Worm (Caenorhabditis elegans) whole organism, mixed stage, embryonic: ENCODE results near the gene msh-5.

ENCODE experiments used
- M03D4.4 ChIP-seq: sonication (generic microtip); optimal IDR thresholded peaks from 2 replicates; lab custom pipeline; 2017; ENCODE audit warnings: mild to moderate bottlenecking, missing genetic modification characterization, missing compliant biosample characterization
- bed-3 ChIP-seq: fragments of 200-800 bp; sonication (Bioruptor generic); optimal IDR thresholded peaks from 3 replicates; lab custom pipeline; 2018; ENCODE audit warnings: mild to moderate bottlenecking, missing genetic modification characterization, moderate library complexity, missing compliant biosample characterization
- blmp-1 ChIP-seq: fragments of 150-350 bp; optimal IDR thresholded peaks from 2 replicates; lab custom pipeline; 2014; ENCODE audit warnings: missing biosample characterization, missing genetic modification characterization
- ceh-39 ChIP-seq: fragments of 150-350 bp; optimal IDR thresholded peaks from 2 replicates; lab custom pipeline; 2014; ENCODE audit warnings: missing biosample characterization, missing genetic modification characterization
- ceh-83 ChIP-seq: fragments of 200-800 bp; sonication (Bioruptor generic); optimal IDR thresholded peaks from 2 replicates; lab custom pipeline; 2018; ENCODE audit warnings: mild to moderate bottlenecking, missing genetic modification characterization, missing compliant biosample characterization
- ces-1 ChIP-seq: fragments of 150-350 bp; optimal IDR thresholded peaks from 2 replicates; lab custom pipeline; 2014; ENCODE audit warnings: missing biosample characterization, missing genetic modification reagents, missing genetic modification characterization
- drap-1 ChIP-seq: fragments of 200-800 bp; sonication (Bioruptor generic); optimal IDR thresholded peaks from 3 replicates; lab custom pipeline; 2018; ENCODE audit warnings: mild to moderate bottlenecking, missing genetic modification characterization, missing compliant biosample characterization
- elt-3 ChIP-seq: fragments of 150-350 bp; optimal IDR thresholded peaks from 2 replicates; lab custom pipeline; 2014; ENCODE audit warnings: missing biosample characterization, missing genetic modification characterization
- flh-1 ChIP-seq: fragments of 200-800 bp; sonication (Bioruptor generic); optimal IDR thresholded peaks from 2 replicates; lab custom pipeline; 2018; ENCODE audit warnings: mild to moderate bottlenecking, missing genetic modification characterization, moderate library complexity, missing compliant biosample characterization
- ham-2 ChIP-seq: fragments of 200-800 bp; sonication (Bioruptor generic); optimal IDR thresholded peaks from 2 replicates; lab custom pipeline; 2018; ENCODE audit warnings: mild to moderate bottlenecking, missing genetic modification characterization, missing compliant biosample characterization
- hlh-1 ChIP-seq: fragments of 150-350 bp; optimal IDR thresholded peaks from 2 replicates; lab custom pipeline; 2014; ENCODE audit warnings: missing biosample characterization, missing genetic modification reagents, missing genetic modification characterization
- lin-32 ChIP-seq: fragments of 200-800 bp; sonication (Bioruptor generic); optimal IDR thresholded peaks from 2 replicates; lab custom pipeline; 2018; ENCODE audit warnings: mild to moderate bottlenecking, missing genetic modification characterization, missing compliant biosample characterization
- lsy-2 ChIP-seq: fragments of 150-350 bp; optimal IDR thresholded peaks from 2 replicates; lab custom pipeline; 2014; ENCODE audit warnings: missing biosample characterization, missing genetic modification characterization
- mab-5 ChIP-seq: fragments of 150-350 bp; optimal IDR thresholded peaks from 2 replicates; lab custom pipeline; 2014; ENCODE audit warnings: missing biosample characterization, missing genetic modification characterization
- mep-1 ChIP-seq: fragments of 150-350 bp; optimal IDR thresholded peaks from 2 replicates; lab custom pipeline; 2017; ENCODE audit warnings: missing biosample characterization, missing genetic modification reagents, missing genetic modification characterization, inconsistent platforms
- nhr-12 ChIP-seq: fragments of 150-350 bp; optimal IDR thresholded peaks from 2 replicates; lab custom pipeline; 2014; ENCODE audit warnings: missing biosample characterization, missing genetic modification characterization
- nhr-237 ChIP-seq: fragments of 150-350 bp; optimal IDR thresholded peaks from 2 replicates; lab custom pipeline; 2014; ENCODE audit warnings: missing biosample characterization, missing genetic modification characterization
- nhr-76 ChIP-seq: sonication (generic microtip); optimal IDR thresholded peaks from 2 replicates; lab custom pipeline; 2017; ENCODE audit warnings: missing biosample characterization, missing genetic modification characterization
- pha-4 ChIP-seq: fragments of 150-350 bp; optimal IDR thresholded peaks from 2 replicates; lab custom pipeline; 2018; ENCODE audit warnings: missing biosample characterization, missing genetic modification reagents, missing genetic modification characterization
- sem-2 ChIP-seq: fragments of 200-800 bp; sonication (Bioruptor generic); optimal IDR thresholded peaks from 2 replicates; lab custom pipeline; 2018; ENCODE audit warnings: mild to moderate bottlenecking, missing genetic modification characterization, missing compliant biosample characterization
- snpc-4 ChIP-seq: fragments of 150-350 bp; optimal IDR thresholded peaks from 2 replicates; lab custom pipeline; 2014; ENCODE audit warnings: missing biosample characterization, missing genetic modification characterization
- sptf-1 ChIP-seq: sonication (generic microtip); optimal IDR thresholded peaks from 2 replicates; lab custom pipeline; 2017; ENCODE audit warnings: mild to moderate bottlenecking, missing genetic modification characterization, moderate library complexity, missing compliant biosample characterization
- tbx-8 ChIP-seq: fragments of 200-800 bp; sonication (Bioruptor generic); optimal IDR thresholded peaks from 2 replicates; lab custom pipeline; 2018; ENCODE audit warnings: mild to moderate bottlenecking, missing genetic modification characterization, moderate library complexity, missing compliant biosample characterization
- unc-120 ChIP-seq: sonication (generic microtip); optimal IDR thresholded peaks from 2 replicates; lab custom pipeline; 2017; ENCODE audit warnings: missing genetic modification characterization, missing compliant biosample characterization; ENCODE audit not compliant: poor library complexity, severe bottlenecking
- unc-39 ChIP-seq: fragments of 150-350 bp; optimal IDR thresholded peaks from 2 replicates; lab custom pipeline; 2014; ENCODE audit warnings: missing biosample characterization, missing genetic modification characterization
- unc-62 ChIP-seq: fragments of 150-350 bp; optimal IDR thresholded peaks from 2 replicates; lab custom pipeline; 2014; ENCODE audit warnings: missing biosample characterization, missing genetic modification reagents, missing genetic modification characterization
- zip-8 ChIP-seq: fragments of 150-350 bp; optimal IDR thresholded peaks from 2 replicates; lab custom pipeline; 2014; ENCODE audit warnings: missing biosample characterization, missing genetic modification characterization
- ztf-11 ChIP-seq: fragments of 150-350 bp; optimal IDR thresholded peaks from 2 replicates; lab custom pipeline; 2014; ENCODE audit warnings: missing biosample characterization, missing genetic modification characterization

Gene msh-5

DNA sequence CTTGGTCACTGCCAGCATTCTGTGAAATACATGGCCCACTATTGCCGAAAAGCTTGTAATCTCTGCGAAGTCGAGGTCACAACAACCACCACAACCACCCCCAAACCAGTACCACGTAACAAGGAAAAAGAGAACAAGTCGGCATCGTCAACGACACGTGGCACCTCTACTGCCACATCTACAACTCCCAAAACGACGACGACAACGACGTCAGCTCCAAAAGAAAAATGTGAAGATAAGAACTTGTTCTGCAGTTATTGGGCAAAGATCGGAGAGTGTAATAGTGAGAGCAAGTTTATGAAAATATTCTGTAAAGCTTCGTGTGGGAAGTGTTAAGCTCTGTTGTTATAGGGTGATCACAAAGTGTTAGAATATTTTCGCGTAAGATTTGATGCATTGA lies 18.3 kb downstream of the msh-5 start:
- TF ChIP-seq ces-1 (no peak), unc-39 (no peak), M03D4.4 (tag; lab: Kevin White, UChicago) (no peak), nhr-237 (tag; lab: Kevin White, UChicago) (no peak), unc-120 (tag; lab: Kevin White, UChicago) (no peak)

DNA sequence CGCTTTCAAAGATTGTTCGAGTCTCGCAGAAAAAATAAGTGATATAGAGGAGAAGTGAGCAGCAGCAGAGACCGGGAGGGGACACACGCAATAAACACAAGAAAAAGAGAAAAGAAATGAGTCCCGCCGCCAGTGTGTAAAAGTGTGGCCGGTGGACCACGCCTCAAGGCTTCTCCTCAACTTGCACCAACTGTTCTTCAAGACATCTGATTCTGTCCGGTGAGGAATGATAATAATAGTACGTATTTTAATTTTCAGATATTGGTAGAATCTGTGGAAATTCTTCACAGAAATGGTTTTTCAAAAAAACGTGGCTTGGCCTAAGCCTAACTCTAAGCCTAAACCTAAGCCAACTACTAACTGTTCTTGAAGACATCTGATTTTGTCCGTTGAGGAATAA lies 24.3 kb downstream of the msh-5 start, which contains the start of gene lev-1:
Gene lev-1, minus strand, starts transcription at position 101 of the 400 bp plus-strand sequence.
- TF ChIP-seq hlh-1 (tag; lab: Kevin White, UChicago): peak; percentile 55
- TF ChIP-seq zip-8 (tag; lab: Kevin White, UChicago): no peak
- TF ChIP-seq nhr-76: no peak
- peak; percentile 38 for TF ChIP-seq unc-120 (tag; lab: Kevin White, UChicago)
- TF ChIP-seq, all 35 proteins: peak for 2

DNA sequence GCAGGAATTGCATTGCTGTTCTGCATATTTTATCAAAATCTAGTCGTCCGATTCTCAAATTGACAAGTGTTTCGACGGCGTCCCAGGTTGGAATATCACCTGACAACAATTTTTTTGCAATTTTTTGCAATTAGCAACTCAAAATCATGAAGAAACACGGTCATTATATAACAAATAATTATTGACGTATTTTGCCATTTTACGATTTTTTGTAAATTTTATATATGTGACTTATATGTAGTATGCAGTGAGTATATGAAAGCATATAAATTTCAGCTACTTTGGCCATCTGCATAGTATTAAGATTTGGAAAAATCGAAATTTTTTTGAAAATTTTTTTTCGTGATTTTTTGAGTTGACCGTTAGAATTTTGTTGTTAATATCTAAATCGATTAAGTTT lies 25.7 kb downstream of the msh-5 start, which contains the start of gene F58D2.3:
Gene F58D2.3, minus strand, starts transcription at position 101 of the 400 bp plus-strand sequence.
- TF ChIP-seq pha-4 (no peak), ztf-11 (tag; lab: Kevin White, UChicago) (no peak), ceh-39 (tag; lab: Kevin White, UChicago) (no peak), mep-1 (tag; lab: Kevin White, UChicago) (no peak)

DNA sequence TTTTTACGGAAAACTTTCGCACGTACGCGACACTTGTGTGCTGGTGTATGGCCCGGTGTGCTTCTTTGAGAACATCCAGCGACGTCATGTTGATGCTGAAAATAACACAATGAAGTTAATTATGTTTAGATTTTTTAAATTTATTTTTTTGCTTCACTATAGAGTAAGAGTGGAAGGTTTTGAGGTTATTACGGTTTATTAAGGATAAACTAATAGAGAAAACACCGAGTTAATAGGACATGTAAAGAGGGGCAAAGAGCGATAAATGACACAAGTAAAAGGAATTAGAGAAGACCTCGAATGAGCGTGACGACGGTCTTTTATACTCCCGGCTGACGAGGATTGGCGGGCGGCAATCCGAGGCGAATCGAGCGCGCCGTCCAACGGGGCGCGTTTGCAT lies 33.9 kb downstream of the msh-5 start, which contains the start of gene F58D2.4:
Gene F58D2.4, minus strand, starts transcription at position 101 of the 400 bp plus-strand sequence.
- TF ChIP-seq flh-1 (no peak), unc-120 (tag; lab: Kevin White, UChicago) (no peak), drap-1 (no peak), sem-2 (no peak), mab-5 (tag; lab: Kevin White, UChicago) (no peak), lin-32 (GFP tag; lab: Kevin White, UChicago) (no peak), nhr-12 (tag; lab: Kevin White, UChicago) (no peak)

DNA sequence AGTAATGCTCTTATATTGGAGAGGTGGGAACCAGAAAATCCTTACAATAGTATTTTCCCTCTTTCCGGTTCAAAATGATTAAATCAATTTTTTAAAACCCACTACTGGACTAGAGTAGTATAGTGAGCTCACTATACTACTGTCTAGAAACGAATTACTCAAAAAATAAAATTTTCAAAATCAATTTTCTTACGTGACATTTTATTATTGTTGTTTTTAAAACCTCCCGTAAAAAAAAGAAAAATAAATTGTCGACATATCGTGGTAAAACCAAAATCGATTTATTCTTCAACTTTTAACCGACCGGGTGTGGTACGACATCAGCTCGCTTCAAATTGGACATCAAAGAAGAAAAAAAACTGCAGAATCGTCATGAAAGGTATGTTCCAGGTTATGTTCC lies 34.4 kb downstream of the msh-5 start, which contains the start of gene F58D2.2:
Gene F58D2.2, plus strand, starts transcription at position 301 of the 400 bp plus-strand sequence.
- no peak for TF ChIP-seq ces-1
- TF ChIP-seq unc-39: no peak
- no peak for TF ChIP-seq blmp-1 (tag; lab: Kevin White, UChicago)
- TF ChIP-seq ceh-83 (GFP tag; lab: Kevin White, UChicago): no peak
- no peak for TF ChIP-seq nhr-12 (tag; lab: Kevin White, UChicago)
- no peak for TF ChIP-seq unc-62
- TF ChIP-seq ztf-11 (tag; lab: Kevin White, UChicago): no peak
- TF ChIP-seq lsy-2 (tag; lab: Kevin White, UChicago): no peak
- TF ChIP-seq bed-3 (GFP tag; lab: Kevin White, UChicago): no peak
- TF ChIP-seq tbx-8: no peak
- no peak for TF ChIP-seq snpc-4
- no peak for TF ChIP-seq sptf-1 (tag; lab: Kevin White, UChicago)
- TF ChIP-seq elt-3 (tag; lab: Kevin White, UChicago): no peak
- TF ChIP-seq, all 35 proteins: peak for 0

DNA sequence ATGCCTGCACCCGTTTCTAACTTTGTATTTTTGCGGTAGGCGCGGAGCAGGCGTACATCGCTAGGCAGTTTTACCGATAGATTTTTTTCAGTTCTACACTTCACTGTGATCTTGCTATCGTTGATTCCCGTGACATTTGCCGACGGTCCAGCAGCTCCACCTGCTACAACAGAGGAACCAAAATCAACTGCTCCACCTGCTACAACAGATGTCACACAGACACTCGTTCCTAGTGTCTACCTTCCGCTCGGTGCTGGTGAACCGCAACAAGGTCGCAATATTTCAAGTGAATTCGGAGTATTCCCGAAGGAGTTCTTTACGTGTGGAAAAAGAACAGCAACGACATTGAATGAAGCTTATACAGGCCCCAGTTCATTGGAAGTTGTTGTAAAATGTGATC lies 35.0 kb downstream of the msh-5 start:
- TF ChIP-seq unc-39 (no peak), lin-32 (GFP tag; lab: Kevin White, UChicago) (peak; percentile 83)

DNA sequence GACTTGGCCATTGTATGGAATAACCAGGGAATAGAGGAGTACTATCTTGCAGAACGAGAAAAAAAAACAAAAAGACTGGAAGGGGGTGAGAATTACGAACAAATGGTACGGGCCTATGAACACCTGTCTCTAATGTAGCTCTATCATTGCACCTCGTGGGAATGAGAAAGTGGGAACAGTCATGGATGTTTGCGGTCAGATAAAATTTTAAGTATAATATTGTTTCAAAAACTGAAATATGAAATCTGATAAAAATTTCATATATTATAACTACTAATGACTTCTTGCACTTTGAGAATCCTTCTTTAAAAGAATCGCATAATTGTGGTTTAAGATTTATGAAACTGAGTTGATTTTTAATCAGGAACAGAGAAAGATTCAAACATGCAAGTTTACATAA lies 38.2 kb downstream of the msh-5 start, which contains the start of gene F58D2.5:
Gene F58D2.5, minus strand, starts transcription at position 101 of the 400 bp plus-strand sequence.
- TF ChIP-seq ham-2 (no peak), ceh-39 (tag; lab: Kevin White, UChicago) (no peak), nhr-76 (no peak)
